Worm (Caenorhabditis elegans) whole organism, young adult: ENCODE results near the gene alfa-1.

Experiments
- B0019.2 ChIP-seq: fragments of 200-800 bp; sonication (Bioruptor generic); conservative IDR thresholded peaks from 2 replicates; pipeline ENCODE4 v1.3.6; 2022; ENCODE audit warnings: missing genetic modification reagents, missing genetic modification characterization, missing compliant biosample characterization
- C06A6.2 ChIP-seq: fragments of 200-800 bp; sonication (Bioruptor generic); conservative IDR thresholded peaks from 2 replicates; pipeline ENCODE4 v1.3.6; 2022; ENCODE audit warnings: missing genetic modification characterization, missing compliant biosample characterization
- F10E7.11 ChIP-seq: sonication (generic microtip); optimal IDR thresholded peaks from 2 replicates; lab custom pipeline; 2017; ENCODE audit warnings: mild to moderate bottlenecking, missing genetic modification characterization, moderate library complexity, missing compliant biosample characterization
- F23B12.7 ChIP-seq: sonication (generic microtip); optimal IDR thresholded peaks from 2 replicates; lab custom pipeline; 2017; ENCODE audit warnings: missing genetic modification characterization, mild to moderate bottlenecking, missing compliant biosample characterization, antibody characterized with exemption, moderate library complexity; ENCODE audit not compliant: insufficient read depth
- F39B2.1 ChIP-seq: fragments of 200-800 bp; sonication (Bioruptor generic); IDR thresholded peaks from 2 replicates; pipeline ENCODE4 v1.3.6; 2022; ENCODE audit warnings: missing genetic modification reagents, missing genetic modification characterization, missing compliant biosample characterization
- F57A8.1 ChIP-seq: fragments of 200-800 bp; sonication (Bioruptor generic); optimal IDR thresholded peaks from 2 replicates; lab custom pipeline; 2018; ENCODE audit warnings: mild to moderate bottlenecking, missing genetic modification characterization, moderate library complexity, missing compliant biosample characterization
- K11D2.4 ChIP-seq: fragments of 200-800 bp; sonication (Bioruptor generic); IDR thresholded peaks from 2 replicates; pipeline ENCODE4 v1.3.6; 2022; ENCODE audit warnings: missing genetic modification reagents, missing genetic modification characterization, missing compliant biosample characterization
- K12H6.12 ChIP-seq: fragments of 200-800 bp; sonication (Bioruptor generic); optimal IDR thresholded peaks from 2 replicates; lab custom pipeline; 2018; ENCODE audit warnings: mild to moderate bottlenecking, missing genetic modification characterization, missing compliant biosample characterization
- aptf-2 ChIP-seq: fragments of 200-800 bp; sonication (Bioruptor generic); conservative IDR thresholded peaks from 2 replicates; pipeline ENCODE4 v1.3.6; 2022; ENCODE audit warnings: missing genetic modification reagents, missing genetic modification characterization, missing compliant biosample characterization
- bed-2 ChIP-seq: fragments of 200-800 bp; sonication (Bioruptor generic); IDR thresholded peaks from 2 replicates; pipeline ENCODE4 v1.3.6; 2022; ENCODE audit warnings: missing genetic modification reagents, missing genetic modification characterization, missing compliant biosample characterization
- cebp-2 ChIP-seq: fragments of 200-800 bp; sonication (Bioruptor generic); IDR thresholded peaks from 2 replicates; pipeline ENCODE4 v1.3.6; 2022; ENCODE audit warnings: missing genetic modification characterization, missing compliant biosample characterization
- ceh-58 ChIP-seq: fragments of 200-800 bp; sonication (Bioruptor generic); IDR thresholded peaks from 2 replicates; pipeline ENCODE4 v1.3.6; 2022; ENCODE audit warnings: missing genetic modification characterization, missing compliant biosample characterization
- ceh-79 ChIP-seq: sonication (generic microtip); optimal IDR thresholded peaks from 2 replicates; lab custom pipeline; 2017; ENCODE audit warnings: mild to moderate bottlenecking, missing genetic modification characterization, missing compliant biosample characterization
- die-1 ChIP-seq: sonication (generic microtip); optimal IDR thresholded peaks from 2 replicates; lab custom pipeline; 2016; ENCODE audit warnings: missing genotype, mild to moderate bottlenecking, missing genetic modification characterization, missing compliant biosample characterization
- dpff-1 ChIP-seq: sonication (generic microtip); optimal IDR thresholded peaks from 2 replicates; lab custom pipeline; 2017; ENCODE audit warnings: mild to moderate bottlenecking, missing genetic modification characterization, missing compliant biosample characterization
- dpl-1 ChIP-seq: fragments of 150-350 bp; optimal IDR thresholded peaks from 2 replicates; lab custom pipeline; 2014; ENCODE audit warnings: missing biosample characterization, missing genetic modification reagents, missing genetic modification characterization
- egl-44 ChIP-seq: fragments of 200-800 bp; sonication (Bioruptor generic); IDR thresholded peaks from 2 replicates; pipeline ENCODE4 v1.3.6; 2022; ENCODE audit warnings: missing genetic modification reagents, missing genetic modification characterization, missing compliant biosample characterization
- fkh-3 ChIP-seq: sonication (generic microtip); optimal IDR thresholded peaks from 2 replicates; lab custom pipeline; 2016; ENCODE audit warnings: mild to moderate bottlenecking, missing genetic modification characterization, missing compliant biosample characterization
- hlh-12 ChIP-seq: sonication (generic microtip); optimal IDR thresholded peaks from 2 replicates; lab custom pipeline; 2016; ENCODE audit warnings: missing genetic modification characterization, missing compliant biosample characterization
- hlh-26 ChIP-seq: fragments of 200-800 bp; sonication (Bioruptor generic); conservative IDR thresholded peaks from 2 replicates; pipeline ENCODE4 v1.3.6; 2022; ENCODE audit warnings: missing genetic modification reagents, missing genetic modification characterization, missing compliant biosample characterization
- hrde-1 ChIP-seq: sonication (generic microtip); optimal IDR thresholded peaks from 2 replicates; lab custom pipeline; 2016; ENCODE audit warnings: missing genetic modification characterization, mild to moderate bottlenecking, missing compliant biosample characterization, moderate library complexity, missing genotype, missing genetic modification reagents, borderline replicate concordance
- hsf-1 ChIP-seq: fragments of 200-800 bp; sonication (Bioruptor generic); IDR thresholded peaks from 2 replicates; pipeline ENCODE4 v1.3.6; 2022; ENCODE audit warnings: missing genetic modification reagents, missing genetic modification characterization, missing compliant biosample characterization
- let-526 ChIP-seq: fragments of 200-800 bp; sonication (Bioruptor generic); IDR thresholded peaks from 2 replicates; pipeline ENCODE4 v1.3.6; 2022; ENCODE audit warnings: missing genetic modification reagents, missing genetic modification characterization, missing compliant biosample characterization
- let-607 ChIP-seq, 2 experiments: fragments of 200-800 bp in 1 of 2; sonication (Bioruptor generic) in 1 of 2; sonication (generic microtip) in 1 of 2; optimal IDR thresholded peaks; 2 replicates each; lab custom pipeline; 2016 to 2018; ENCODE audit warnings: mild to moderate bottlenecking in 2 of 2, missing compliant biosample characterization in 2 of 2, missing genetic modification characterization in 2 of 2, moderate library complexity in 2 of 2, missing genotype in 1 of 2
- lin-35 ChIP-seq, 3 experiments: fragments of 150-350 bp in 2 of 3; sonication (generic microtip) in 1 of 3; optimal IDR thresholded peaks; 2 replicates each; lab custom pipeline; 2014 to 2018; ENCODE audit warnings: missing biosample characterization in 3 of 3, missing genetic modification characterization in 3 of 3, missing genetic modification reagents in 3 of 3
- madf-6 ChIP-seq: fragments of 200-800 bp; sonication (Bioruptor generic); IDR thresholded peaks from 2 replicates; pipeline ENCODE4 v1.3.6; 2022; ENCODE audit warnings: missing genetic modification reagents, missing genetic modification characterization, missing compliant biosample characterization
- madf-8 ChIP-seq: fragments of 200-800 bp; sonication (Bioruptor generic); conservative IDR thresholded peaks from 2 replicates; pipeline ENCODE4 v1.3.6; 2022; ENCODE audit warnings: missing genetic modification reagents, missing genetic modification characterization, missing compliant biosample characterization
- mel-28 ChIP-seq: sonication (generic microtip); optimal IDR thresholded peaks from 2 replicates; lab custom pipeline; 2016; ENCODE audit warnings: borderline replicate concordance, mild to moderate bottlenecking, missing genetic modification characterization, missing compliant biosample characterization
- nhr-80 ChIP-seq: sonication (generic microtip); optimal IDR thresholded peaks from 2 replicates; lab custom pipeline; 2016; ENCODE audit warnings: missing genetic modification characterization, missing compliant biosample characterization
- pbrm-1 ChIP-seq: fragments of 200-800 bp; sonication (Bioruptor generic); IDR thresholded peaks from 2 replicates; pipeline ENCODE4 v1.3.6; 2022; ENCODE audit warnings: missing genetic modification reagents, missing genetic modification characterization, missing compliant biosample characterization
- sdz-38 ChIP-seq: sonication (generic microtip); optimal IDR thresholded peaks from 2 replicates; lab custom pipeline; 2016; ENCODE audit warnings: missing genotype, missing genetic modification characterization, missing compliant biosample characterization
- snpc-1.1 ChIP-seq: sonication (generic microtip); optimal IDR thresholded peaks from 2 replicates; lab custom pipeline; 2017; ENCODE audit warnings: missing genetic modification characterization, mild to moderate bottlenecking, missing compliant biosample characterization, antibody characterized with exemption, moderate library complexity, missing genotype, missing genetic modification reagents; ENCODE audit not compliant: insufficient read depth
- snpc-1.3 ChIP-seq: sonication (generic microtip); optimal IDR thresholded peaks from 2 replicates; lab custom pipeline; 2017; ENCODE audit warnings: missing genetic modification characterization, mild to moderate bottlenecking, missing compliant biosample characterization, antibody characterized with exemption, moderate library complexity, missing genotype, missing genetic modification reagents; ENCODE audit not compliant: insufficient read depth
- snpc-4 ChIP-seq, 5 experiments: fragments of 150-350 bp in 1 of 5; sonication (generic microtip) in 4 of 5; optimal IDR thresholded peaks; 2 replicates each; lab custom pipeline; 2014 to 2018; ENCODE audit warnings: missing genetic modification characterization in 5 of 5, missing biosample characterization in 3 of 5, antibody characterized with exemption in 2 of 5, mild to moderate bottlenecking in 2 of 5, missing compliant biosample characterization in 2 of 5, missing genotype in 2 of 5, moderate library complexity in 2 of 5, missing genetic modification reagents in 1 of 5
- xnd-1 ChIP-seq: sonication (generic microtip); optimal IDR thresholded peaks from 2 replicates; lab custom pipeline; 2016; ENCODE audit warnings: missing genotype, missing genetic modification reagents, missing genetic modification characterization, missing compliant biosample characterization
- zfh-2 ChIP-seq: fragments of 200-800 bp; sonication (Bioruptor generic); conservative IDR thresholded peaks from 2 replicates; pipeline ENCODE4 v1.3.6; 2022; ENCODE audit warnings: missing genetic modification reagents, missing genetic modification characterization, missing compliant biosample characterization
- ztf-18 ChIP-seq: sonication (generic microtip); optimal IDR thresholded peaks from 2 replicates; lab custom pipeline; 2016; ENCODE audit warnings: missing genotype, mild to moderate bottlenecking, missing genetic modification characterization, missing compliant biosample characterization
- ztf-25 ChIP-seq: fragments of 200-800 bp; sonication (Bioruptor generic); IDR thresholded peaks from 2 replicates; pipeline ENCODE4 v1.3.6; 2022; ENCODE audit warnings: missing genetic modification reagents, missing genetic modification characterization, missing compliant biosample characterization
- ztf-26 ChIP-seq: sonication (generic microtip); optimal IDR thresholded peaks from 2 replicates; lab custom pipeline; 2017; ENCODE audit warnings: missing genetic modification characterization, missing compliant biosample characterization
- ztf-28 ChIP-seq: fragments of 200-800 bp; sonication (Bioruptor generic); IDR thresholded peaks from 2 replicates; pipeline ENCODE4 v1.3.6; 2022; ENCODE audit warnings: missing genetic modification reagents, missing genetic modification characterization, missing compliant biosample characterization

Gene alfa-1

DNA sequence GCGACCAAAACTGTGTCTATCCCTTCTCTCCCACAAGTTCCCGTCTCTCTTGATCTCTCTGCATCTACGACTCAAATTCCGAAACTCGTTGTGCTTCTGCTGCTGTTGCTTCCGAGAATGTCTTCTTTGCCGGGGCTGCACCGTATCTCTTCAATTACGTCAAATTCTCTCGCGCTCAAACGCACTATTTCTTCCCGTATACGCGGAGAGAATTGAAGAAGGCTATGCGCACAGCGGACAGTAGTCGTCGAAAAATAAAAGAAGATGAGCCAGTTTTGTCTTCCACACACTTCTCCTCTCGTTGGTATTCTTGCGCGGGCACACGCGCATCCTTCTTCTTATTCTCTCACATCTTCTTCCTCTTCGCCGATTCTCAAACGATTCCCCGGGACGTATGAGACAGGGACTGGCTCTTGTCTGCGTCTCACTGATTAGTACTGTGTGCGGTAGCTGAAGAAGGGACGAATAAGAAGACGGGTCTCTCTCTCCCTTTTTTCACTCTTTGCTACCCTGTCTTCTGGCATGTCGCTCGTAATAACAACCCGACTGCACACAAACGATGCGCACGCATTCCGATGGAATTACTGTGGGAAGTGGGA lies 14.1 kb upstream of the alfa-1 start:
- TF ChIP-seq snpc-4 (GFP tag; optimal IDR thresholded peaks at IDR 0.05; lab: Kevin White, UChicago): no peak
- TF ChIP-seq snpc-4 (tag; optimal IDR thresholded peaks at IDR 0.05; lab: Kevin White, UChicago): no peak
- 0 out of 2 replicates have a peak, but pooled peaks have one; percentile 21 for TF ChIP-seq zfh-2

ce11 chrII:7675752-7676151 lies 13.4 kb upstream of the alfa-1 start:
- no peak for TF ChIP-seq ceh-79
- TF ChIP-seq pbrm-1: no peak
- TF ChIP-seq F39B2.1: no peak
- TF ChIP-seq K12H6.12: no peak
- TF ChIP-seq madf-8 (GFP tag; lab: Robert Waterston, UW): no peak
- no peak for TF ChIP-seq hsf-1 (GFP tag; lab: Robert Waterston, UW)
- no peak for TF ChIP-seq ceh-58 (GFP tag; lab: Robert Waterston, UW)
- no peak for TF ChIP-seq bed-2
- TF ChIP-seq die-1 (tag; lab: Kevin White, UChicago): no peak
- TF ChIP-seq cebp-2: no peak

- no peak for TF ChIP-seq let-607 (tag; optimal IDR thresholded peaks at IDR 0.05; lab: Kevin White, UChicago)
- no peak for TF ChIP-seq madf-6 (GFP tag; lab: Robert Waterston, UW)
- TF ChIP-seq cebp-2: no peak
- no peak for TF ChIP-seq let-526 (GFP tag; lab: Robert Waterston, UW)
- no peak for TF ChIP-seq lin-35 (GFP tag; optimal IDR thresholded peaks at IDR 0.05; lab: Kevin White, UChicago)
- TF ChIP-seq hrde-1 (tag; lab: Kevin White, UChicago): no peak
- TF ChIP-seq hlh-12 (tag; lab: Kevin White, UChicago): no peak
- no peak for TF ChIP-seq mel-28 (tag; lab: Kevin White, UChicago)
- no peak for TF ChIP-seq B0019.2 (GFP tag; lab: Robert Waterston, UW)
- no peak for TF ChIP-seq ztf-25 (GFP tag; lab: Robert Waterston, UW)
- TF ChIP-seq nhr-80: no peak
- TF ChIP-seq fkh-3: no peak
- no peak for TF ChIP-seq dpl-1 (GFP tag; lab: Kevin White, UChicago)
- no peak for TF ChIP-seq K11D2.4 (GFP tag; lab: Robert Waterston, UW)
Observed at ce11 chrII:7671705-7672104, 9.4 kb upstream of the alfa-1 start, which contains the start of gene lir-1. lir-1 (plus strand) TSS chrII:7672005.

DNA sequence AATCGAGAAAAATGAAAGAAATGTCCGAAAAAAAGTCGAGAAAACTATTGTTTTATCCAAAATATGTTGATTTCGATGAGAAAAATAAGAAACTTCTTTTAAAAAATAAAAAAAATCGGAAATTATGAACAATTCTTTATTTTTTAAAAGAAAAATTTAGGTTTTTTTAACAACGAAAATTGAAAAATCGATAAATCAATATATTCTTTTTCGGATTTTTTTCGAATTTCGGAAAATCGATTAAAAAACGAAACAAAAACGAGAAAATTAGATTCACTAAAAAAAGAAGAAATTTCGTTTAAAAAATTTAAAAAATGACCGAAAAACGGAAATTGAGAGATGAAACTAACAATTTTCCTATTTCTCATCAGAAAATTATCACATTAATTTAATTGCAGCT lies 7.7 kb upstream of the alfa-1 start:
- TF ChIP-seq hlh-26 (GFP tag; lab: Robert Waterston, UW) (no peak), snpc-1.1 (no peak), snpc-1.3 (tag; lab: Kevin White, UChicago) (no peak), pbrm-1 (no peak), ztf-18 (tag; lab: Kevin White, UChicago) (no peak), mel-28 (tag; lab: Kevin White, UChicago) (no peak), ztf-25 (GFP tag; lab: Robert Waterston, UW) (no peak), ztf-26 (tag; lab: Kevin White, UChicago) (no peak), ztf-28 (no peak), egl-44 (no peak), sdz-38 (tag; lab: Kevin White, UChicago) (no peak), cebp-2 (no peak), C06A6.2 (GFP tag; lab: Robert Waterston, UW) (no peak), F10E7.11 (tag; lab: Kevin White, UChicago) (no peak), xnd-1 (tag; lab: Kevin White, UChicago) (no peak), aptf-2 (GFP tag; lab: Robert Waterston, UW) (no peak), F23B12.7 (tag; lab: Kevin White, UChicago) (no peak), F57A8.1 (GFP tag; lab: Kevin White, UChicago) (no peak), dpff-1 (tag; lab: Kevin White, UChicago) (no peak)
